Worm (Caenorhabditis elegans): ENCODE measurements around the gene K08H2.3.

DNA sequence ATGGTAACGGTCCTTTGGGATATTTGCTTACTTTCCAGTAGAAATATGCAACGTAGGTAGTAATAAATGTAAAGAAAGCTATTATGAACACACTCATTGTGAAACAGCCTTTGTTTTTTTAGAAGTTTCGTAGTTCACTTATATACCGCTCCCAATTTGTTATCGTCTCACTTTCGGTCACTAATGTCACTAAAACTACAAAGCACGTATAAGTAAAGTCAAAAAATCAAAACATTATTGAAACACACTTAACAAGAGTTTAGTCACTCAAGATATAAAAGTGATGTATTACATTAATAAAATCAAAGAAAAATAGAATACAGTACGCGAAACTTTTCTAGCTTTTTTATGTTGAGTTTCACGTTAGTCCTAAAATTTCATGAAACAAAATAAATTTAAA, 36.9 kb downstream of the K08H2.3 start, which contains the start of gene cyp-14A3:
- TF ChIP-seq ztf-23 (GFP tag; IDR thresholded peaks at IDR 0.05), result no peak
- no peak for TF ChIP-seq klf-2 (GFP tag; conservative IDR thresholded peaks at IDR 0.05)
- no peak for TF ChIP-seq ref-1 (GFP tag; conservative IDR thresholded peaks at IDR 0.05)
- no peak for TF ChIP-seq tab-1 (GFP tag; IDR thresholded peaks at IDR 0.05)
- no peak for TF ChIP-seq T22C8.4 (GFP tag; IDR thresholded peaks at IDR 0.05)
- no peak for TF ChIP-seq flt-1 (GFP tag; IDR thresholded peaks at IDR 0.05)
- TF ChIP-seq ztf-29 (GFP tag; IDR thresholded peaks at IDR 0.05), result no peak
- no peak for TF ChIP-seq cog-1 (tag; optimal IDR thresholded peaks at IDR 0.05)
- TF ChIP-seq med-1 (GFP tag; optimal IDR thresholded peaks at IDR 0.05; ENCODE audit: insufficient read depth), result no peak
